Fruit fly (Drosophila melanogaster) whole organism, embryonic: Measurements from ENCODE around the gene SclB.

Experiments used
- Abd-B ChIP-seq: fragments of 200-800 bp; sonication (Bioruptor generic); optimal IDR thresholded peaks from 2 replicates; lab custom pipeline; 2018; ENCODE audit warnings: missing biosample characterization, mild to moderate bottlenecking, missing genetic modification characterization, moderate library complexity
- CG11695 ChIP-seq: fragments of 200-800 bp; sonication (Bioruptor generic); IDR thresholded peaks from 3 replicates; pipeline ENCODE4 v1.3.6; 2022; ENCODE audit warnings: missing biosample characterization, missing genetic modification characterization
- CG1233 ChIP-seq: fragments of 200-800 bp; sonication (Bioruptor generic); optimal IDR thresholded peaks from 4 replicates; lab custom pipeline; 2018; ENCODE audit warnings: missing biosample characterization, mild to moderate bottlenecking, missing genetic modification characterization
- CG12942 ChIP-seq: fragments of 200-800 bp; sonication (Bioruptor generic); optimal IDR thresholded peaks from 3 replicates; lab custom pipeline; 2016; ENCODE audit warnings: missing biosample characterization, missing genetic modification characterization
- CG14667 ChIP-seq: fragments of 200-800 bp; sonication (Bioruptor generic); IDR thresholded peaks from 2 replicates; pipeline ENCODE4 v1.3.6; 2022; ENCODE audit warnings: missing biosample characterization, missing genetic modification characterization
- CG14965 ChIP-seq: fragments of 200-800 bp; sonication (Bioruptor generic); optimal IDR thresholded peaks from 2 replicates; lab custom pipeline; 2016; ENCODE audit warnings: missing biosample characterization, missing genetic modification characterization, borderline replicate concordance
- CG17186 ChIP-seq: fragments of 200-800 bp; sonication (Bioruptor generic); optimal IDR thresholded peaks from 3 replicates; lab custom pipeline; 2017; ENCODE audit warnings: missing biosample characterization, missing genetic modification reagents, missing genetic modification characterization
- CG30431 ChIP-seq: fragments of 200-800 bp; sonication (Bioruptor generic); optimal IDR thresholded peaks from 2 replicates; lab custom pipeline; 2017; ENCODE audit warnings: missing biosample characterization, missing genetic modification characterization
- CG4424 ChIP-seq: fragments of 200-800 bp; sonication (Bioruptor generic); optimal IDR thresholded peaks from 3 replicates; lab custom pipeline; 2016; ENCODE audit warnings: missing biosample characterization, missing genetic modification characterization
- CG6254 ChIP-seq: fragments of 200-800 bp; sonication (Bioruptor generic); optimal IDR thresholded peaks from 3 replicates; lab custom pipeline; 2017; ENCODE audit warnings: mild to moderate bottlenecking, missing biosample characterization, missing genetic modification reagents, missing genetic modification characterization
- CG6689 ChIP-seq: fragments of 200-800 bp; sonication (Bioruptor generic); IDR thresholded peaks from 2 replicates; pipeline ENCODE4 v1.3.6; 2022; ENCODE audit warnings: missing biosample characterization, missing genetic modification characterization
- CG7745 ChIP-seq: fragments of 200-800 bp; sonication (Bioruptor generic); optimal IDR thresholded peaks from 2 replicates; lab custom pipeline; 2018; ENCODE audit warnings: missing biosample characterization, mild to moderate bottlenecking, missing genetic modification characterization, moderate library complexity
- CG7987 ChIP-seq: fragments of 200-800 bp; sonication (Bioruptor generic); optimal IDR thresholded peaks from 2 replicates; lab custom pipeline; 2018; ENCODE audit warnings: missing biosample characterization, mild to moderate bottlenecking, missing genetic modification characterization, moderate library complexity
- CG9609 ChIP-seq: fragments of 200-800 bp; sonication (Bioruptor generic); optimal IDR thresholded peaks from 3 replicates; lab custom pipeline; 2016; ENCODE audit warnings: missing biosample characterization, missing genetic modification characterization
- D19A ChIP-seq: fragments of 200-800 bp; optimal IDR thresholded peaks from 3 replicates; lab custom pipeline; 2019; ENCODE audit warnings: missing biosample characterization, mild to moderate bottlenecking, missing genetic modification characterization, moderate library complexity
- Drgx ChIP-seq: fragments of 200-800 bp; sonication (Bioruptor generic); IDR thresholded peaks from 2 replicates; pipeline ENCODE4 v1.3.6; 2022; ENCODE audit warnings: missing biosample characterization, missing genetic modification characterization
- Eip74EF ChIP-seq, 2 experiments: fragments of 200-800 bp in 1 of 2; fragments of >200 bp in 1 of 2; sonication (Bioruptor generic) in 1 of 2; optimal IDR thresholded peaks; 2 replicates each; lab custom pipeline; 2017 to 2019; ENCODE audit warnings: missing biosample characterization in 2 of 2, missing genetic modification characterization in 2 of 2, mild to moderate bottlenecking in 1 of 2, moderate library complexity in 1 of 2
- Fer1 ChIP-seq: fragments of 200-800 bp; sonication (Bioruptor generic); optimal IDR thresholded peaks from 2 replicates; lab custom pipeline; 2017; ENCODE audit warnings: missing biosample characterization, mild to moderate bottlenecking, missing genetic modification characterization
- HHEX ChIP-seq: fragments of 200-800 bp; sonication (Bioruptor generic); optimal IDR thresholded peaks from 3 replicates; lab custom pipeline; 2017; ENCODE audit warnings: missing biosample characterization, mild to moderate bottlenecking, missing genetic modification characterization, missing genetic modification reagents
- Hr78 ChIP-seq, 2 experiments: fragments of 200-800 bp in 1 of 2; fragments of >200 bp in 1 of 2; sonication (Bioruptor generic) in 1 of 2; optimal IDR thresholded peaks; 2 replicates each; lab custom pipeline; 2017 to 2019; ENCODE audit warnings: missing biosample characterization in 2 of 2, missing genetic modification characterization in 2 of 2, mild to moderate bottlenecking in 1 of 2, moderate library complexity in 1 of 2
- Lim3 ChIP-seq: fragments of 200-800 bp; sonication (Bioruptor generic); IDR thresholded peaks from 2 replicates; pipeline ENCODE4 v1.3.6; 2022; ENCODE audit warnings: missing biosample characterization, missing genetic modification characterization
- Lpt ChIP-seq: fragments of >200 bp; optimal IDR thresholded peaks from 2 replicates; lab custom pipeline; 2018; ENCODE audit warnings: missing biosample characterization, missing genetic modification characterization
- MTF-1 ChIP-seq: fragments of 200-800 bp; sonication (Bioruptor generic); optimal IDR thresholded peaks from 2 replicates; lab custom pipeline; 2018; ENCODE audit warnings: missing biosample characterization, mild to moderate bottlenecking, missing genetic modification characterization, borderline replicate concordance
- NFAT ChIP-seq: fragments of 200-800 bp; sonication (Bioruptor generic); IDR thresholded peaks from 2 replicates; pipeline ENCODE4 v1.3.6; 2022; ENCODE audit warnings: missing biosample characterization, missing genetic modification characterization
- NK7.1 ChIP-seq: fragments of 200-800 bp; sonication (Bioruptor generic); optimal IDR thresholded peaks from 3 replicates; lab custom pipeline; 2016; ENCODE audit warnings: missing biosample characterization, missing genetic modification characterization
- Nf-YA ChIP-seq: fragments of 200-800 bp; sonication (Bioruptor generic); IDR thresholded peaks from 2 replicates; pipeline ENCODE4 v1.3.6; 2022; ENCODE audit warnings: missing biosample characterization, missing genetic modification characterization
- Pdp1 ChIP-seq, 2 experiments: fragments of 200-800 bp; sonication (Bioruptor generic); optimal IDR thresholded peaks; 3 replicates each; lab custom pipeline; 2016; ENCODE audit warnings: missing biosample characterization in 2 of 2, missing genetic modification characterization in 2 of 2, mild to moderate bottlenecking in 1 of 2, moderate library complexity in 1 of 2
- Rx ChIP-seq: fragments of 200-800 bp; sonication (Bioruptor generic); IDR thresholded peaks from 2 replicates; pipeline ENCODE4 v1.3.6; 2022; ENCODE audit warnings: missing biosample characterization, missing genetic modification characterization
- Scr ChIP-seq: fragments of 200-800 bp; sonication (Bioruptor generic); IDR thresholded peaks from 2 replicates; pipeline ENCODE4 v1.3.6; 2022; ENCODE audit warnings: missing biosample characterization, missing genetic modification characterization; ENCODE audit not compliant: partially characterized antibody
- Six4 ChIP-seq: fragments of 200-800 bp; sonication (Bioruptor generic); optimal IDR thresholded peaks from 2 replicates; lab custom pipeline; 2016; ENCODE audit warnings: missing biosample characterization, missing genetic modification characterization
- Sox100B ChIP-seq: fragments of 200-800 bp; sonication (Bioruptor generic); optimal IDR thresholded peaks from 3 replicates; lab custom pipeline; 2018; ENCODE audit warnings: missing biosample characterization, mild to moderate bottlenecking, missing genetic modification characterization
- YL-1 ChIP-seq: fragments of 200-800 bp; sonication (Bioruptor generic); optimal IDR thresholded peaks from 3 replicates; lab custom pipeline; 2017; ENCODE audit warnings: missing biosample characterization, mild to moderate bottlenecking, missing genetic modification characterization
- chinmo ChIP-seq: fragments of 200-800 bp; sonication (Bioruptor generic); IDR thresholded peaks from 4 replicates; pipeline ENCODE4 v1.3.6; 2022; ENCODE audit warnings: missing biosample characterization, missing genetic modification characterization; ENCODE audit not compliant: partially characterized antibody
- dati ChIP-seq: fragments of 200-800 bp; sonication (Bioruptor generic); IDR thresholded peaks from 2 replicates; pipeline ENCODE4 v1.3.6; 2022; ENCODE audit warnings: missing biosample characterization, missing genetic modification characterization
- eve ChIP-seq, 2 experiments: fragments of >200 bp; optimal IDR thresholded peaks; 2 replicates each; lab custom pipeline; 2017; ENCODE audit warnings: missing biosample characterization in 2 of 2, missing genetic modification characterization in 2 of 2
- exex ChIP-seq: fragments of 200-800 bp; sonication (Bioruptor generic); optimal IDR thresholded peaks from 4 replicates; lab custom pipeline; 2018; ENCODE audit warnings: missing biosample characterization, mild to moderate bottlenecking, missing genetic modification characterization, moderate library complexity
- gt ChIP-seq: fragments of 200-800 bp; sonication (Bioruptor generic); IDR thresholded peaks from 2 replicates; pipeline ENCODE4 v1.3.6; 2022; ENCODE audit warnings: missing biosample characterization, missing genetic modification characterization
- lmd ChIP-seq: fragments of 200-800 bp; sonication (Bioruptor generic); IDR thresholded peaks from 2 replicates; pipeline ENCODE4 v1.3.6; 2022; ENCODE audit warnings: missing biosample characterization, missing genetic modification characterization
- pan ChIP-seq, 4 experiments: fragments of >200 bp in 3 of 4; fragments of 200-800 bp in 1 of 4; sonication (Bioruptor generic) in 1 of 4; optimal IDR thresholded peaks in 3 of 4; IDR thresholded peaks in 1 of 4; 2 replicates each; pipeline versions ENCODE4 v1.3.6 to Lab custom; 2017 to 2022; ENCODE audit warnings: missing biosample characterization in 2 of 4, missing genetic modification characterization in 2 of 4, mixed read lengths in 1 of 4
- pros ChIP-seq: fragments of 200-800 bp; sonication (Bioruptor generic); optimal IDR thresholded peaks from 3 replicates; lab custom pipeline; 2019; ENCODE audit warnings: missing biosample characterization, mild to moderate bottlenecking, missing genetic modification characterization, moderate library complexity
- scrt ChIP-seq: fragments of 200-800 bp; sonication (Bioruptor generic); optimal IDR thresholded peaks from 2 replicates; lab custom pipeline; 2018; ENCODE audit warnings: missing biosample characterization, mild to moderate bottlenecking, missing genetic modification characterization, moderate library complexity
- sd ChIP-seq: fragments of 200-800 bp; sonication (Bioruptor generic); optimal IDR thresholded peaks from 3 replicates; lab custom pipeline; 2018; ENCODE audit warnings: missing biosample characterization, mild to moderate bottlenecking, missing genetic modification characterization, moderate library complexity
- sug ChIP-seq: fragments of 200-800 bp; optimal IDR thresholded peaks from 2 replicates; lab custom pipeline; 2019; ENCODE audit warnings: missing biosample characterization, mild to moderate bottlenecking, missing genetic modification characterization, moderate library complexity
- trem ChIP-seq: fragments of 200-800 bp; optimal IDR thresholded peaks from 3 replicates; lab custom pipeline; 2019; ENCODE audit warnings: missing biosample characterization, mild to moderate bottlenecking, missing genetic modification characterization, moderate library complexity
- twi ChIP-seq: fragments of 200-800 bp; optimal IDR thresholded peaks from 2 replicates; lab custom pipeline; 2019; ENCODE audit warnings: missing biosample characterization, mild to moderate bottlenecking, missing genetic modification characterization, moderate library complexity
- unpg ChIP-seq: fragments of 200-800 bp; sonication (Bioruptor generic); optimal IDR thresholded peaks from 3 replicates; lab custom pipeline; 2018; ENCODE audit warnings: missing biosample characterization, mild to moderate bottlenecking, missing genetic modification characterization, moderate library complexity
- usp ChIP-seq: fragments of >200 bp; optimal IDR thresholded peaks from 2 replicates; lab custom pipeline; 2017; ENCODE audit warnings: missing biosample characterization, missing genetic modification characterization

Gene SclB

DNA sequence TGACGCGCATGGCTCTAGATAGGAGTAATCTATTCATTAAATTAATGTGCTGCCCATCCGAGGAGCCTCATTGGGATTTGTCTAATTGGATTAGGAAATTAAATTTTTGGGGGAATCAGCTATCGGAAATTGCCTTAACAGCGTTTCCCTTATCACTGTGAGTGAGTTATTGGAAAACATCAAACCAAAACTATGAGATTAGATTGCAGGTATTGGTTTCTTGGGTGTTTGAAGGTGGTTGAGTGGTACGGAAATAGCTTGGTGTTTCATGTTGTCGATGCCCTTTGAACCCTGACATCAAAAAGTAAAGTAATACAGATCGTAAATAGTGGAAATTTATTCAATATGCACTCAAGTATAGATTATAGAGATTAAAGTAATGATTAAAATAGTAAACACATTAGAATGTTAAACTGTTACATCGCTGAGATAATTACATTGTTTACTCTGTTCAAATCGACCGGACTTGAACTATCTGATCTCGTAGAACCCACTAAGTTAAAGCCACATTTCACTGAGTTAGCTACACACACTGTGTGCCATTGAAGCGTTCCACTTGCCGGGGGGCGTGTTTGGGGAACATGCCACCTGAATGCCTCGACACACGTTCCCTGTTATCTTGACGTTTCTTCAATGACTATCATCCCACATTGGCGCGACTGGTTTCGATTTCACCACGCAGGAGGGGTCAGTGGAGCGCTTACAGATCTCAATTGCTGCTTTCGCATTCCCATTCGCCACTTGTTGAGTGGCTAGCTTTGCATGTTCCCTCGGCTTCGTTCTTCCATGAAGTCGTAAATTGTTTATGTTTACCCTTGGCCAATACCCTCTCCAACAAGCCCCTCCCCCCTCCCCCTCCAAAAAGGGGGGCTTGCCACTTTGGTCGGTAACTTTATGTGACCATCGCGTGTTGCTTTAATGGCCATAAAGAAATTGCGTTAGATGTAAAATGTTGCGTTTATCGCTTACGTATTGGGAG lies 45.4 kb downstream of the SclB start (continued):
- TF ChIP-seq unpg (GFP tag; lab: Kevin White, UChicago) = no peak
- peak in 1 of 2 experiments; percentile 35 for TF ChIP-seq eve (GFP tag; optimal IDR thresholded peaks at IDR 0.05; lab: Kevin White, UChicago)
- no peak for TF ChIP-seq twi (tag; lab: Kevin White, UChicago)
- no peak for TF ChIP-seq dati (GFP tag; lab: Robert Waterston, UW)
- peak in 1 of 2 experiments; percentile 61 for TF ChIP-seq Pdp1 (GFP tag; optimal IDR thresholded peaks at IDR 0.05; lab: Kevin White, UChicago)
- TF ChIP-seq Fer1 (GFP tag; lab: Kevin White, UChicago) = no peak
- no peak for TF ChIP-seq gt (GFP tag; lab: Robert Waterston, UW)
- TF ChIP-seq CG14965 (GFP tag; lab: Kevin White, UChicago) = no peak
- peak; percentile 98 for TF ChIP-seq exex (tag; lab: Kevin White, UChicago)
- no peak for TF ChIP-seq pros
- peak in 1 of 2 experiments; percentile 19 for TF ChIP-seq Eip74EF (GFP tag; optimal IDR thresholded peaks at IDR 0.05; lab: Kevin White, UChicago)
- TF ChIP-seq YL-1 (GFP tag; lab: Kevin White, UChicago) = no peak
- no peak for TF ChIP-seq D19A (tag; lab: Kevin White, UChicago)
- no peak for TF ChIP-seq Scr
- peak; percentile 10; the same call in 1 of the 2 replicates for TF ChIP-seq Lim3 (GFP tag; lab: Robert Waterston, UW)
- TF ChIP-seq CG1233 (GFP tag; lab: Kevin White, UChicago) = no peak
- no peak for TF ChIP-seq MTF-1
- TF ChIP-seq usp = no peak
- no peak for TF ChIP-seq pan (optimal IDR thresholded peaks at IDR 0.05; lab: Kevin White, UChicago)
- no peak for TF ChIP-seq pan (GFP tag; optimal IDR thresholded peaks at IDR 0.05 in 1 of 2, IDR thresholded peaks at IDR 0.05 in 1 of 2)
- TF ChIP-seq Hr78 (GFP tag; optimal IDR thresholded peaks at IDR 0.05; lab: Kevin White, UChicago) = peak in 1 of 2 experiments; percentile 97
- TF ChIP-seq Rx (GFP tag; lab: Robert Waterston, UW) = no peak
- TF ChIP-seq CG7745 (tag; lab: Kevin White, UChicago) = no peak
- TF ChIP-seq CG4424 (GFP tag; lab: Kevin White, UChicago) = no peak
- no peak for TF ChIP-seq CG17186 (GFP tag; lab: Kevin White, UChicago)
- no peak for TF ChIP-seq lmd
- TF ChIP-seq CG11695 (GFP tag; lab: Robert Waterston, UW) = no peak
- no peak for TF ChIP-seq Lpt
- TF ChIP-seq CG9609 (GFP tag; lab: Kevin White, UChicago) = no peak
- no peak for TF ChIP-seq Six4 (GFP tag; lab: Kevin White, UChicago)
- TF ChIP-seq CG14667 (GFP tag; lab: Robert Waterston, UW) = no peak
- TF ChIP-seq Drgx (GFP tag; lab: Robert Waterston, UW) = peak; percentile 17; the same call in 1 of the 2 replicates
- peak; percentile 61 for TF ChIP-seq scrt
- TF ChIP-seq HHEX (GFP tag; lab: Kevin White, UChicago) = peak; percentile 28
- TF ChIP-seq NK7.1 (GFP tag; lab: Kevin White, UChicago) = no peak
- no peak for TF ChIP-seq CG12942 (GFP tag; lab: Kevin White, UChicago)
- no peak for TF ChIP-seq NFAT (GFP tag; lab: Robert Waterston, UW)
- TF ChIP-seq chinmo (GFP tag; lab: Robert Waterston, UW) = peak; percentile 56; the same call in 2 of the 4 replicates
- peak; percentile 36 for TF ChIP-seq sd
- TF ChIP-seq CG30431 = no peak
- TF ChIP-seq CG7987 (GFP tag; lab: Kevin White, UChicago) = no peak
- TF ChIP-seq Sox100B (GFP tag; lab: Kevin White, UChicago) = no peak
- 0 out of 2 replicates have a peak, but pooled peaks have one; percentile 13 for TF ChIP-seq Nf-YA (GFP tag; lab: Robert Waterston, UW)
- TF ChIP-seq CG6254 (GFP tag; lab: Kevin White, UChicago) = no peak
- TF ChIP-seq trem (tag; lab: Kevin White, UChicago) = no peak
- 0 out of 2 replicates have a peak, but pooled peaks have one; percentile 8 for TF ChIP-seq CG6689 (GFP tag; lab: Robert Waterston, UW)
- TF ChIP-seq Abd-B (GFP tag; lab: Kevin White, UChicago) = peak; percentile 42
- TF ChIP-seq sug = peak; percentile 59
